Worm (Caenorhabditis elegans) whole organism, L3 larva: Measurements from ENCODE around the gene srx-135.

Source experiments
- R02D3.7 ChIP-seq: fragments of 150-350 bp; optimal IDR thresholded peaks from 2 replicates; lab custom pipeline; 2014; ENCODE audit warnings: missing biosample characterization, missing genetic modification characterization
- ZK546.5 ChIP-seq: sonication (generic microtip); optimal IDR thresholded peaks from 2 replicates; lab custom pipeline; 2017; ENCODE audit warnings: missing biosample characterization, missing genetic modification characterization
- aly-2 ChIP-seq: fragments of 150-350 bp; optimal IDR thresholded peaks from 2 replicates; lab custom pipeline; 2014; ENCODE audit warnings: missing biosample characterization, missing genetic modification characterization
- ama-1 ChIP-seq: fragments of 150-350 bp; optimal IDR thresholded peaks from 2 replicates; lab custom pipeline; 2018
- ceh-16 ChIP-seq: sonication (generic microtip); optimal IDR thresholded peaks from 2 replicates; lab custom pipeline; 2017; ENCODE audit warnings: missing biosample characterization, missing genetic modification characterization
- ceh-82 ChIP-seq: fragments of 150-350 bp; optimal IDR thresholded peaks from 2 replicates; lab custom pipeline; 2014; ENCODE audit warnings: missing biosample characterization, missing genetic modification characterization
- ceh-9 ChIP-seq: sonication (generic microtip); optimal IDR thresholded peaks from 2 replicates; lab custom pipeline; 2018; ENCODE audit warnings: missing biosample characterization, missing genetic modification characterization
- daf-12 ChIP-seq: fragments of 150-350 bp; optimal IDR thresholded peaks from 2 replicates; lab custom pipeline; 2014; ENCODE audit warnings: missing biosample characterization, missing genetic modification reagents, missing genetic modification characterization
- egl-27 ChIP-seq: sonication (generic microtip); optimal IDR thresholded peaks from 4 replicates; lab custom pipeline; 2017; ENCODE audit warnings: missing biosample characterization, missing genetic modification reagents, missing genetic modification characterization
- egl-5 ChIP-seq: fragments of 150-350 bp; optimal IDR thresholded peaks from 2 replicates; lab custom pipeline; 2017; ENCODE audit warnings: missing biosample characterization, missing genetic modification reagents, missing genetic modification characterization, inconsistent platforms
- elt-2 ChIP-seq: sonication (generic microtip); optimal IDR thresholded peaks from 2 replicates; lab custom pipeline; 2016; ENCODE audit warnings: missing genetic modification reagents, mild to moderate bottlenecking, missing genetic modification characterization, missing compliant biosample characterization
- elt-3 ChIP-seq, 3 experiments: fragments of 150-350 bp in 1 of 3; sonication (generic microtip) in 2 of 3; optimal IDR thresholded peaks; 2 replicates in 2 of 3; 4 replicates in 1 of 3; lab custom pipeline; 2014 to 2017; ENCODE audit warnings: missing biosample characterization in 3 of 3, missing genetic modification characterization in 3 of 3
- fkh-10 ChIP-seq: sonication (generic microtip); optimal IDR thresholded peaks from 2 replicates; lab custom pipeline; 2017; ENCODE audit warnings: missing biosample characterization, missing genetic modification reagents, missing genetic modification characterization
- fkh-2 ChIP-seq: fragments of 150-350 bp; optimal IDR thresholded peaks from 2 replicates; lab custom pipeline; 2014; ENCODE audit warnings: missing biosample characterization, missing genetic modification reagents, missing genetic modification characterization
- fos-1 ChIP-seq: fragments of 150-350 bp; optimal IDR thresholded peaks from 2 replicates; lab custom pipeline; 2014; ENCODE audit warnings: missing biosample characterization, missing genetic modification characterization
- hmg-11 ChIP-seq: sonication (generic microtip); optimal IDR thresholded peaks from 2 replicates; lab custom pipeline; 2016; ENCODE audit warnings: missing genetic modification characterization, missing compliant biosample characterization
- jun-1 ChIP-seq: fragments of 150-350 bp; optimal IDR thresholded peaks from 2 replicates; lab custom pipeline; 2014; ENCODE audit warnings: missing biosample characterization, missing genetic modification reagents, missing genetic modification characterization
- lin-39 ChIP-seq: fragments of 150-350 bp; optimal IDR thresholded peaks from 2 replicates; lab custom pipeline; 2018; ENCODE audit warnings: missing biosample characterization, missing genetic modification reagents, missing genetic modification characterization
- lsy-12 ChIP-seq: sonication (generic microtip); optimal IDR thresholded peaks from 2 replicates; lab custom pipeline; 2016; ENCODE audit warnings: mild to moderate bottlenecking, missing genetic modification characterization, missing compliant biosample characterization
- mdl-1 ChIP-seq: fragments of 150-350 bp; optimal IDR thresholded peaks from 2 replicates; lab custom pipeline; 2014; ENCODE audit warnings: missing biosample characterization, missing genetic modification characterization
- mml-1 ChIP-seq: fragments of 150-350 bp; sonication (generic microtip); optimal IDR thresholded peaks from 3 replicates; lab custom pipeline; 2014; ENCODE audit warnings: missing biosample characterization, missing genetic modification characterization
- nfya-1 ChIP-seq: sonication (generic microtip); optimal IDR thresholded peaks from 2 replicates; lab custom pipeline; 2017; ENCODE audit warnings: missing genetic modification characterization, mild to moderate bottlenecking, missing compliant biosample characterization, antibody characterized with exemption, moderate library complexity; ENCODE audit not compliant: insufficient read depth
- nhr-11 ChIP-seq: fragments of 150-350 bp; optimal IDR thresholded peaks from 2 replicates; lab custom pipeline; 2014; ENCODE audit warnings: missing biosample characterization, missing genetic modification characterization
- nhr-12 ChIP-seq: fragments of 150-350 bp; optimal IDR thresholded peaks from 2 replicates; lab custom pipeline; 2014; ENCODE audit warnings: missing biosample characterization, missing genetic modification characterization
- nhr-237 ChIP-seq: fragments of 150-350 bp; optimal IDR thresholded peaks from 2 replicates; lab custom pipeline; 2014; ENCODE audit warnings: missing biosample characterization, missing genetic modification characterization
- nhr-25 ChIP-seq: sonication (generic microtip); optimal IDR thresholded peaks from 2 replicates; lab custom pipeline; 2017; ENCODE audit warnings: missing biosample characterization, missing genetic modification characterization
- nhr-28 ChIP-seq: fragments of 150-350 bp; optimal IDR thresholded peaks from 2 replicates; lab custom pipeline; 2014; ENCODE audit warnings: missing biosample characterization, missing genetic modification characterization
- nhr-43 ChIP-seq: sonication (generic microtip); optimal IDR thresholded peaks from 2 replicates; lab custom pipeline; 2016; ENCODE audit warnings: mild to moderate bottlenecking, missing genetic modification characterization, missing compliant biosample characterization; ENCODE audit not compliant: poor library complexity, severe bottlenecking
- nhr-67 ChIP-seq: fragments of 150-350 bp; optimal IDR thresholded peaks from 2 replicates; lab custom pipeline; 2014; ENCODE audit warnings: missing biosample characterization, missing genetic modification characterization
- nhr-77 ChIP-seq: fragments of 150-350 bp; optimal IDR thresholded peaks from 2 replicates; lab custom pipeline; 2014; ENCODE audit warnings: missing biosample characterization, missing genetic modification characterization
- pqm-1 ChIP-seq: fragments of 150-350 bp; optimal IDR thresholded peaks from 2 replicates; lab custom pipeline; 2017; ENCODE audit warnings: missing biosample characterization, missing genetic modification characterization, inconsistent platforms
- sea-2 ChIP-seq: fragments of 150-350 bp; sonication (generic microtip); optimal IDR thresholded peaks from 4 replicates; lab custom pipeline; 2014; ENCODE audit warnings: missing biosample characterization, missing genetic modification reagents, missing genetic modification characterization
- skn-1 ChIP-seq: fragments of 150-350 bp; optimal IDR thresholded peaks from 2 replicates; lab custom pipeline; 2014; ENCODE audit warnings: missing biosample characterization, missing genetic modification characterization
- snpc-4 ChIP-seq: fragments of 150-350 bp; optimal IDR thresholded peaks from 2 replicates; lab custom pipeline; 2014; ENCODE audit warnings: missing biosample characterization, missing genetic modification characterization
- tbx-2 ChIP-seq: sonication (generic microtip); optimal IDR thresholded peaks from 2 replicates; lab custom pipeline; 2016; ENCODE audit warnings: mild to moderate bottlenecking, missing genetic modification characterization, missing compliant biosample characterization
- unc-39 ChIP-seq: sonication (generic microtip); optimal IDR thresholded peaks from 4 replicates; lab custom pipeline; 2017; ENCODE audit warnings: missing biosample characterization, missing genetic modification characterization
- unc-62 ChIP-seq: fragments of 150-350 bp; sonication (generic microtip); optimal IDR thresholded peaks from 4 replicates; lab custom pipeline; 2014; ENCODE audit warnings: missing biosample characterization, missing genetic modification reagents, missing genetic modification characterization
- zag-1 ChIP-seq: fragments of 150-350 bp; optimal IDR thresholded peaks from 2 replicates; lab custom pipeline; 2014; ENCODE audit warnings: missing biosample characterization, missing genetic modification characterization
- ztf-11 ChIP-seq: fragments of 150-350 bp; optimal IDR thresholded peaks from 2 replicates; lab custom pipeline; 2014; ENCODE audit warnings: missing biosample characterization, missing genetic modification characterization
- ztf-4 ChIP-seq: fragments of 150-350 bp; optimal IDR thresholded peaks from 2 replicates; lab custom pipeline; 2014; ENCODE audit warnings: missing biosample characterization, missing genetic modification characterization

srx-135 gene

DNA sequence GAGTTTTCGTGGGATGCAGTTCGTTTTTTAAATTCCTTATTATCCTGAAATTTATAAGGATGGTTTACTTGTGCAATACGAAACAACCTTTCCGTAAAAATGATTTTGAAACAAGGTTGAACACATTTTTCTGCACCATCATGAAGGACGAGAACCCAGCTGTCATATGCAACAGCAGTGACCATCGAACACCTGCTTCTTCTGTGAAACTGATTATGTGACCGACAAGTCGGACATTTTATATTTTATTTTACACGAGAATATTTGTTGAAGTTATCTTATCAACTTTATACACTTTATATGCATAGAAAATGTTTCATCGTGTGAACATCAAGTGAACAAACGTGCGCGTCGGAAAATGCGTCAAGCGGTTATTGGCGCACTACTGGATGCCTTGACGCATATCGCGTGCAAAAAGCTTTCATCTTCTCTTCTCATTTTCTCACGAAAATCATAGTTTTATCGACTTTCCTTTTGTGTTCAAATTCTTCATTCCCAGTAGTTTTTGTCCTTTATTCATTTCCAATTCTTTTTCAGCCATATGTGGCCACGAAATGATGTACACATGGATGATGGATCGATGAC, 40.1 kb upstream of the srx-135 start, which contains the start of gene sel-10 (continued):
- TF ChIP-seq daf-12 (tag; lab: Kevin White, UChicago) (no peak), ceh-9 (no peak), fkh-10 (GFP tag; lab: Kevin White, UChicago) (peak; percentile 23), nhr-11 (tag; lab: Kevin White, UChicago) (peak; percentile 10), mml-1 (tag; lab: Kevin White, UChicago) (no peak), nhr-67 (tag; lab: Kevin White, UChicago) (no peak), elt-2 (tag; lab: Kevin White, UChicago) (peak; percentile 57), nhr-77 (tag; lab: Kevin White, UChicago) (peak; percentile 3)

DNA sequence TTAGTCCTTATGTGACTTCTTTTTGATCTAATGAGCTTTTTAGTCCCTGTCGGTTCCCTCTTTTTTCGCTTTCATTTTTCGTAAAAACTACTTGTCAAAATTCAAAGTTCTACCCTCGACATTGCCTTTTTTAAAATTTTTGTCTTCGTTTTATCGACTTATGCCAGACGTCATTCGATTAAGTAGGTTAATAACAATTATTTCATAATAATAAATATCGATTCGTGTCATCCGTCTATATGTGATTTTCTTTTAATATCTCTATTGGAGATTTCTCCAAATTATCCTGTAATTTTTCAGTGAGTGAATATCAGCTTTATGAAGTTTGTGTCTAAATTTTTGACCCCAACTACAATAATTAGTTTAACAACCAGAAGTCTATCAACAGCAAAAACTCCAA, 36.3 kb upstream of the srx-135 start, which contains the start of gene hpo-31:
Gene hpo-31, plus strand, starts transcription at position 301 of the 400 bp plus-strand sequence.
- TF ChIP-seq jun-1 (tag; lab: Kevin White, UChicago): no peak
- no peak for TF ChIP-seq zag-1 (tag; lab: Kevin White, UChicago)
- no peak for TF ChIP-seq ztf-11 (tag; lab: Kevin White, UChicago)
- TF ChIP-seq ceh-9: no peak
- no peak for TF ChIP-seq mdl-1
- no peak for TF ChIP-seq mml-1 (tag; lab: Kevin White, UChicago)
- no peak for TF ChIP-seq ama-1
- TF ChIP-seq snpc-4 (tag; lab: Kevin White, UChicago): no peak
- TF ChIP-seq ceh-82 (tag; lab: Kevin White, UChicago): no peak
- no peak for TF ChIP-seq nhr-11 (tag; lab: Kevin White, UChicago)
- TF ChIP-seq elt-3 (tag; optimal IDR thresholded peaks at IDR 0.05; lab: Kevin White, UChicago): no peak
- no peak for TF ChIP-seq lsy-12 (tag; lab: Kevin White, UChicago)
- TF ChIP-seq nhr-67 (tag; lab: Kevin White, UChicago): no peak
- no peak for TF ChIP-seq ceh-16 (tag; lab: Kevin White, UChicago)
- no peak for TF ChIP-seq nhr-28 (tag; lab: Kevin White, UChicago)
- TF ChIP-seq unc-39 (tag; lab: Kevin White, UChicago): no peak
- no peak for TF ChIP-seq nhr-12 (tag; lab: Kevin White, UChicago)

DNA sequence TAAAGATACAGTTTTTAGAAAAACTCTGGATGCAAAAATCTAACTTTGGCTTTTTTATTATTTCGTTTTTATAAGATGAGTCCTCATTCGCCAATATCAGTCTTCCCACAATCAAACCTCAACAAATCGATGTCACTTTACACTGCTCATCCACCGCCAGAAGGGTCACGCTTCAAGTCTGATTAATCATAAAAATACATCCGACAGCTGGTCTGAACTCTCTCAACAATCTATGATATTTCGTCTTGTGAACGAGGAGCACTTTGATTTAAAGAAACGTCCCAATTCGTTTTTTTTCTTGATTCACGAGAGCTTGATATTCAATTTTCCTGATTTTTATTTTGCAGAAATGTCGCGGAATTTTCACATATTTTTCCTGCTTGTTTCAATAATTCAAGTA, 31.1 kb upstream of the srx-135 start, which contains the start of gene nrf-5:
Gene nrf-5, plus strand, starts transcription at position 348 of the 400 bp plus-strand sequence.
- TF ChIP-seq elt-2 (tag; lab: Kevin White, UChicago) (no peak), ceh-16 (tag; lab: Kevin White, UChicago) (no peak), tbx-2 (tag; lab: Kevin White, UChicago) (no peak), fos-1 (tag; lab: Kevin White, UChicago) (no peak), ztf-4 (no peak), ZK546.5 (tag; lab: Kevin White, UChicago) (no peak), sea-2 (GFP tag; lab: Kevin White, UChicago) (no peak), nfya-1 (tag; lab: Kevin White, UChicago) (no peak), R02D3.7 (tag; lab: Kevin White, UChicago) (no peak), nhr-28 (tag; lab: Kevin White, UChicago) (no peak), ztf-11 (tag; lab: Kevin White, UChicago) (no peak), egl-27 (tag; lab: Kevin White, UChicago) (no peak), ceh-82 (tag; lab: Kevin White, UChicago) (no peak), daf-12 (tag; lab: Kevin White, UChicago) (no peak), zag-1 (tag; lab: Kevin White, UChicago) (no peak), egl-5 (tag; lab: Kevin White, UChicago) (no peak), unc-62 (GFP tag; lab: Kevin White, UChicago) (no peak)

ce11 chrV:13830813-13831212, 28.2 kb upstream of the srx-135 start, which contains the start of gene str-165:
TSS of gene str-165 (plus strand) at chrV:13831113.
- TF ChIP-seq nhr-12 (tag; lab: Kevin White, UChicago) (no peak), snpc-4 (tag; lab: Kevin White, UChicago) (no peak), fkh-2 (no peak), ztf-4 (no peak), hmg-11 (tag; lab: Kevin White, UChicago) (no peak), lin-39 (no peak), ceh-82 (tag; lab: Kevin White, UChicago) (no peak), zag-1 (tag; lab: Kevin White, UChicago) (no peak), skn-1 (tag; lab: Kevin White, UChicago) (no peak), pqm-1 (tag; lab: Kevin White, UChicago) (no peak), nhr-77 (tag; lab: Kevin White, UChicago) (no peak), R02D3.7 (tag; lab: Kevin White, UChicago) (no peak), ZK546.5 (tag; lab: Kevin White, UChicago) (no peak), nhr-67 (tag; lab: Kevin White, UChicago) (no peak), nhr-43 (tag; lab: Kevin White, UChicago) (no peak), nhr-237 (no peak), aly-2 (no peak), nhr-25 (tag; lab: Kevin White, UChicago) (no peak), ceh-9 (no peak)
